Fruit fly (Drosophila melanogaster) whole organism, embryonic: Measurements from ENCODE around the gene scrib.

Experiments used
- Abd-B ChIP-seq: fragments of 200-800 bp; sonication (Bioruptor generic); optimal IDR thresholded peaks from 2 replicates; lab custom pipeline; 2018; ENCODE audit warnings: missing biosample characterization, mild to moderate bottlenecking, missing genetic modification characterization, moderate library complexity
- Ada2b ChIP-seq: fragments of 200-800 bp; sonication (Bioruptor generic); IDR thresholded peaks from 2 replicates; pipeline ENCODE4 v1.3.6; 2022; ENCODE audit warnings: missing biosample characterization, missing genetic modification characterization
- Asciz ChIP-seq: fragments of 200-800 bp; sonication (Bioruptor generic); optimal IDR thresholded peaks from 2 replicates; lab custom pipeline; 2017; ENCODE audit warnings: missing biosample characterization, mild to moderate bottlenecking, missing genetic modification characterization, missing genetic modification reagents
- Awh ChIP-seq: fragments of 200-800 bp; sonication (Bioruptor generic); IDR thresholded peaks from 2 replicates; pipeline ENCODE4, ENCODE4 v1.3.6; 2022; ENCODE audit warnings: missing biosample characterization, missing genetic modification characterization
- Blimp-1 ChIP-seq: fragments of 200-800 bp; sonication (Bioruptor generic); optimal IDR thresholded peaks from 3 replicates; lab custom pipeline; 2018; ENCODE audit warnings: missing biosample characterization, missing genetic modification characterization, mild to moderate bottlenecking, moderate library complexity, missing genetic modification reagents
- CG11085 ChIP-seq: fragments of 200-800 bp; sonication (Bioruptor generic); IDR thresholded peaks from 2 replicates; pipeline ENCODE4 v1.3.6; 2022; ENCODE audit warnings: missing biosample characterization, missing genetic modification characterization
- CG12219 ChIP-seq: fragments of 200-800 bp; sonication (Bioruptor generic); optimal IDR thresholded peaks from 3 replicates; lab custom pipeline; 2018; ENCODE audit warnings: missing biosample characterization, mild to moderate bottlenecking, missing genetic modification characterization
- CG14014 ChIP-seq: fragments of 200-800 bp; sonication (Bioruptor generic); IDR thresholded peaks from 2 replicates; pipeline ENCODE4 v1.3.6; 2022; ENCODE audit warnings: missing biosample characterization, missing genetic modification characterization
- CG15073 ChIP-seq: fragments of 200-800 bp; sonication (Bioruptor generic); optimal IDR thresholded peaks from 2 replicates; lab custom pipeline; 2016; ENCODE audit warnings: missing biosample characterization, missing genetic modification characterization
- CG1529 ChIP-seq: fragments of 200-800 bp; sonication (Bioruptor generic); optimal IDR thresholded peaks from 3 replicates; lab custom pipeline; 2018; ENCODE audit warnings: missing biosample characterization, missing genetic modification characterization
- CG1603 ChIP-seq: fragments of 200-800 bp; sonication (Bioruptor generic); optimal IDR thresholded peaks from 2 replicates; lab custom pipeline; 2019; ENCODE audit warnings: missing biosample characterization, mild to moderate bottlenecking, missing genetic modification characterization, moderate library complexity
- CG17912 ChIP-seq: fragments of 200-800 bp; sonication (Bioruptor generic); optimal IDR thresholded peaks from 2 replicates; lab custom pipeline; 2018; ENCODE audit warnings: missing biosample characterization, mild to moderate bottlenecking, missing genetic modification characterization
- CG1832 ChIP-seq: fragments of 200-800 bp; sonication (Bioruptor generic); optimal IDR thresholded peaks from 2 replicates; lab custom pipeline; 2017; ENCODE audit warnings: missing biosample characterization, mild to moderate bottlenecking, missing genetic modification characterization, inconsistent platforms
- CG2129 ChIP-seq: fragments of 200-800 bp; sonication (Bioruptor generic); IDR thresholded peaks from 2 replicates; pipeline ENCODE4 v1.3.6; 2022; ENCODE audit warnings: missing biosample characterization, missing genetic modification characterization; ENCODE audit not compliant: partially characterized antibody
- CG31224 ChIP-seq: fragments of 200-800 bp; sonication (Bioruptor generic); IDR thresholded peaks from 2 replicates; pipeline ENCODE4 v1.3.6; 2022; ENCODE audit warnings: missing biosample characterization, missing genetic modification characterization
- CG31441 ChIP-seq: fragments of 200-800 bp; sonication (Bioruptor generic); IDR thresholded peaks from 2 replicates; pipeline ENCODE4 v1.3.6; 2022; ENCODE audit warnings: missing biosample characterization, missing genetic modification characterization
- CG4282 ChIP-seq: fragments of 200-800 bp; sonication (Bioruptor generic); optimal IDR thresholded peaks from 2 replicates; lab custom pipeline; 2016; ENCODE audit warnings: missing biosample characterization, missing genetic modification characterization
- CG4424 ChIP-seq: fragments of 200-800 bp; sonication (Bioruptor generic); optimal IDR thresholded peaks from 3 replicates; lab custom pipeline; 2016; ENCODE audit warnings: missing biosample characterization, missing genetic modification characterization
- CG6175 ChIP-seq: fragments of 200-800 bp; sonication (Bioruptor generic); IDR thresholded peaks from 3 replicates; pipeline ENCODE4 v1.3.6; 2022; ENCODE audit warnings: missing biosample characterization, missing genetic modification characterization
- CG6689 ChIP-seq: fragments of 200-800 bp; sonication (Bioruptor generic); IDR thresholded peaks from 2 replicates; pipeline ENCODE4 v1.3.6; 2022; ENCODE audit warnings: missing biosample characterization, missing genetic modification characterization
- CG7357 ChIP-seq: fragments of 200-800 bp; sonication (Bioruptor generic); IDR thresholded peaks from 3 replicates; pipeline ENCODE4 v1.3.6; 2022; ENCODE audit warnings: missing biosample characterization, missing genetic modification characterization
- CG7556 ChIP-seq: fragments of 200-800 bp; sonication (Bioruptor generic); optimal IDR thresholded peaks from 2 replicates; lab custom pipeline; 2017; ENCODE audit warnings: missing biosample characterization, mild to moderate bottlenecking, missing genetic modification characterization
- CG7839 ChIP-seq: fragments of 200-800 bp; sonication (Bioruptor generic); optimal IDR thresholded peaks from 3 replicates; lab custom pipeline; 2018; ENCODE audit warnings: missing biosample characterization, mild to moderate bottlenecking, missing genetic modification characterization, moderate library complexity
- CG9817 ChIP-seq: fragments of 200-800 bp; sonication (Bioruptor generic); optimal IDR thresholded peaks from 2 replicates; lab custom pipeline; 2018; ENCODE audit warnings: missing biosample characterization, mild to moderate bottlenecking, missing genetic modification characterization, moderate library complexity
- CTCF ChIP-seq: fragments of 200-800 bp; sonication (Bioruptor generic); optimal IDR thresholded peaks from 2 replicates; lab custom pipeline; 2017; ENCODE audit warnings: missing biosample characterization, mild to moderate bottlenecking, missing genetic modification characterization, moderate library complexity
- Chrac-16 ChIP-seq: fragments of 200-800 bp; sonication (Bioruptor generic); optimal IDR thresholded peaks from 3 replicates; lab custom pipeline; 2016; ENCODE audit warnings: missing biosample characterization, missing genetic modification characterization
- CoRest ChIP-seq: fragments of 200-800 bp; sonication (Bioruptor generic); optimal IDR thresholded peaks from 3 replicates; lab custom pipeline; 2018; ENCODE audit warnings: missing biosample characterization, mild to moderate bottlenecking, missing genetic modification characterization, moderate library complexity
- D19A ChIP-seq: fragments of 200-800 bp; optimal IDR thresholded peaks from 3 replicates; lab custom pipeline; 2019; ENCODE audit warnings: missing biosample characterization, mild to moderate bottlenecking, missing genetic modification characterization, moderate library complexity
- Eip74EF ChIP-seq, 2 experiments: fragments of 200-800 bp in 1 of 2; fragments of >200 bp in 1 of 2; sonication (Bioruptor generic) in 1 of 2; optimal IDR thresholded peaks; 2 replicates each; lab custom pipeline; 2017 to 2019; ENCODE audit warnings: missing biosample characterization in 2 of 2, missing genetic modification characterization in 2 of 2, mild to moderate bottlenecking in 1 of 2, moderate library complexity in 1 of 2
- Lhr ChIP-seq: fragments of 200-800 bp; sonication (Bioruptor generic); optimal IDR thresholded peaks from 3 replicates; lab custom pipeline; 2017; ENCODE audit warnings: mild to moderate bottlenecking, missing biosample characterization, missing genetic modification reagents, missing genetic modification characterization
- MTF-1 ChIP-seq: fragments of 200-800 bp; sonication (Bioruptor generic); optimal IDR thresholded peaks from 2 replicates; lab custom pipeline; 2018; ENCODE audit warnings: missing biosample characterization, mild to moderate bottlenecking, missing genetic modification characterization, borderline replicate concordance
- Nf-YB ChIP-seq: fragments of 200-800 bp; sonication (Bioruptor generic); optimal IDR thresholded peaks from 3 replicates; lab custom pipeline; 2019; ENCODE audit warnings: missing biosample characterization, mild to moderate bottlenecking, missing genetic modification characterization, moderate library complexity
- Rfx ChIP-seq: fragments of 200-800 bp; sonication (Bioruptor generic); IDR thresholded peaks from 2 replicates; pipeline ENCODE4 v1.3.6; 2022; ENCODE audit warnings: missing biosample characterization, missing genetic modification characterization
- Sry-δ ChIP-seq: fragments of 200-800 bp; sonication (Bioruptor generic); optimal IDR thresholded peaks from 2 replicates; lab custom pipeline; 2016; ENCODE audit warnings: missing biosample characterization, missing genetic modification characterization
- ase ChIP-seq: fragments of 200-800 bp; sonication (Bioruptor generic); IDR thresholded peaks from 3 replicates; pipeline ENCODE4 v1.3.6; 2022; ENCODE audit warnings: missing biosample characterization, missing genetic modification characterization
- caup ChIP-seq: fragments of 200-800 bp; sonication (Bioruptor generic); optimal IDR thresholded peaks from 3 replicates; lab custom pipeline; 2017; ENCODE audit warnings: missing biosample characterization, mild to moderate bottlenecking, missing genetic modification characterization, moderate library complexity; ENCODE audit not compliant: severe bottlenecking
- chif ChIP-seq, 2 experiments: fragments of 200-800 bp; sonication (Bioruptor generic); optimal IDR thresholded peaks; 3 replicates each; lab custom pipeline; 2016; ENCODE audit warnings: missing biosample characterization in 2 of 2, missing genetic modification characterization in 2 of 2
- croc ChIP-seq: fragments of 200-800 bp; sonication (Bioruptor generic); conservative IDR thresholded peaks from 3 replicates; pipeline ENCODE4 v1.3.6; 2022; ENCODE audit warnings: missing biosample characterization, missing genetic modification characterization
- crp ChIP-seq, 2 experiments: fragments of 200-800 bp; sonication (Bioruptor generic); optimal IDR thresholded peaks; 2 replicates in 1 of 2; 3 replicates in 1 of 2; lab custom pipeline; 2017; ENCODE audit warnings: missing biosample characterization in 2 of 2, missing genetic modification characterization in 2 of 2, mild to moderate bottlenecking in 1 of 2, moderate library complexity in 1 of 2
- da ChIP-seq: fragments of 200-800 bp; sonication (Bioruptor generic); optimal IDR thresholded peaks from 2 replicates; lab custom pipeline; 2016; ENCODE audit warnings: missing biosample characterization, missing genetic modification characterization
- gcm2 ChIP-seq: fragments of 200-800 bp; sonication (Bioruptor generic); optimal IDR thresholded peaks from 2 replicates; lab custom pipeline; 2016; ENCODE audit warnings: missing biosample characterization, missing genetic modification characterization
- gt ChIP-seq: fragments of 200-800 bp; sonication (Bioruptor generic); IDR thresholded peaks from 2 replicates; pipeline ENCODE4 v1.3.6; 2022; ENCODE audit warnings: missing biosample characterization, missing genetic modification characterization
- h ChIP-seq: fragments of >200 bp; optimal IDR thresholded peaks from 2 replicates; lab custom pipeline; 2017
- jumu ChIP-seq: fragments of 200-800 bp; sonication (Bioruptor generic); optimal IDR thresholded peaks from 3 replicates; lab custom pipeline; 2016; ENCODE audit warnings: missing biosample characterization, missing genetic modification characterization
- pfk ChIP-seq: fragments of 200-800 bp; sonication (Bioruptor generic); optimal IDR thresholded peaks from 2 replicates; lab custom pipeline; 2018; ENCODE audit warnings: missing biosample characterization, mild to moderate bottlenecking, missing genetic modification characterization, moderate library complexity
- prd ChIP-seq, 3 experiments: fragments of >200 bp in 2 of 3; fragments of 200-800 bp in 1 of 3; sonication (Bioruptor generic) in 1 of 3; optimal IDR thresholded peaks in 2 of 3; IDR thresholded peaks in 1 of 3; 2 replicates in 2 of 3; 3 replicates in 1 of 3; pipeline versions ENCODE4 v1.3.6 to Lab custom; 2017 to 2022; ENCODE audit warnings: missing biosample characterization in 1 of 3, missing genetic modification characterization in 1 of 3
- tin ChIP-seq: fragments of 200-800 bp; sonication (Bioruptor generic); optimal IDR thresholded peaks from 3 replicates; lab custom pipeline; 2016; ENCODE audit warnings: missing biosample characterization, missing genetic modification characterization
- usp ChIP-seq: fragments of >200 bp; optimal IDR thresholded peaks from 2 replicates; lab custom pipeline; 2017; ENCODE audit warnings: missing biosample characterization, missing genetic modification characterization
- zfh2 ChIP-seq: fragments of 200-800 bp; sonication (Bioruptor generic); optimal IDR thresholded peaks from 2 replicates; lab custom pipeline; 2016; ENCODE audit warnings: missing biosample characterization, missing genetic modification characterization

scrib gene

DNA sequence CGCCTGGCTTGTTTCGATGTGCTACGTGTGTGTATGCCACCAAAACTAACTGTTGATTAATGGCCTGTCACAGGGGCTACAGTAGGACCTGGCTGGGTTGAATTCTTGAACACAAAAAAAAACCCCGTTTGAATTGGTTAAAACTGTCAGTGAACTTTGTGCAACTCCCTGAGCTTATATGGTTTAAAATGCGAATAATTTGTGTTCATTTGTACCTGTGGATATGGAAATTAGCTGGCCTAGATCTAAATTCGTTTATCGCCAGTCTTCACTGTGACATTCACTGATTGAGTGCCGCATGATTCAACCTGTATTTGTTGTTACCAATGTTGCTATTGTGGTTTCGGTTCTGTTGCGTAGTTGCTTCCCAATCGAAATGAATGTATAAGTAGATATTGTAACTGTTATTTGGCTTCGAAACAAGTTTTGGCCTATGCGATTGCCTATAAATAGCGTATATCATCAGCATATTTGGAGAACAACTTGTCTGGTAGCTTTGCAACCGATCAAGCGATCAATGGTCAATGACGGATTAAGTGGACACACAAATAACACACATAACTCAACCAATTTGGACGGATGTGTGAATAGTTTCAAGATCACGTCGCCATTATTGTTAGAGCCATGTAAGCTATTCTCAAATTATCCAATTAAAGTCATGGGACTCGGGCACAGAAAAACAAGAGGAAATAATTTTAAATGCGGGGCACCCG lies 21.5 kb downstream of the scrib start (continued):
- TF ChIP-seq h (lab: Kevin White, UChicago) (no peak), MTF-1 (GFP tag; lab: Kevin White, UChicago) (peak; percentile 56), tin (GFP tag; lab: Kevin White, UChicago) (peak; percentile 73), prd (optimal IDR thresholded peaks at IDR 0.05; lab: Kevin White, UChicago) (no peak), prd (GFP tag; IDR thresholded peaks at IDR 0.05; lab: Robert Waterston, UW) (peak; percentile 86), CG4424 (GFP tag; lab: Kevin White, UChicago) (peak; percentile 66), CG12219 (GFP tag; lab: Kevin White, UChicago) (peak; percentile 79), CG15073 (GFP tag; lab: Kevin White, UChicago) (no peak), CG6175 (GFP tag; lab: Robert Waterston, UW) (peak; percentile 71; the same call in 2 of the 3 replicates), CG4282 (GFP tag; lab: Kevin White, UChicago) (no peak), Nf-YB (GFP tag; lab: Kevin White, UChicago) (peak; percentile 46), CoRest (peak; percentile 80), gt (GFP tag; lab: Robert Waterston, UW) (no peak), CG7556 (GFP tag; lab: Kevin White, UChicago) (peak; percentile 64), chif (GFP tag; optimal IDR thresholded peaks at IDR 0.05; lab: Kevin White, UChicago) (peak; percentile 38 to 78), CG31224 (GFP tag; lab: Robert Waterston, UW) (peak; percentile 76), zfh2 (GFP tag; lab: Kevin White, UChicago) (peak; percentile 80), ase (GFP tag; lab: Robert Waterston, UW) (peak; percentile 45; the same call in 1 of the 3 replicates), CG7839 (tag; lab: Kevin White, UChicago) (peak; percentile 81), CG9817 (peak; percentile 78), CG1529 (GFP tag; lab: Kevin White, UChicago) (no peak), Asciz (GFP tag; lab: Kevin White, UChicago) (peak; percentile 50), D19A (tag; lab: Kevin White, UChicago) (no peak), CG14014 (GFP tag; lab: Robert Waterston, UW) (peak; percentile 82), CTCF (GFP tag; lab: Kevin White, UChicago) (no peak), da (GFP tag; lab: Kevin White, UChicago) (no peak), croc (GFP tag; lab: Robert Waterston, UW) (peak; percentile 37; the same call in 2 of the 3 replicates), CG17912 (peak; percentile 4), caup (GFP tag; lab: Kevin White, UChicago) (peak; percentile 79), Awh (GFP tag; lab: Robert Waterston, UW) (peak; percentile 62), Lhr (no peak), CG11085 (GFP tag; lab: Robert Waterston, UW) (peak; percentile 46; the same call in 1 of the 2 replicates), gcm2 (GFP tag; lab: Kevin White, UChicago) (peak; percentile 49), CG31441 (peak; percentile 42), CG6689 (GFP tag; lab: Robert Waterston, UW) (peak; percentile 82), pfk (GFP tag; lab: Kevin White, UChicago) (no peak), Rfx (GFP tag; lab: Robert Waterston, UW) (peak; percentile 93), Chrac-16 (peak; percentile 66), crp (GFP tag; optimal IDR thresholded peaks at IDR 0.05; lab: Kevin White, UChicago) (no peak), Sry-δ (peak; percentile 16), Ada2b (peak; percentile 82), Abd-B (GFP tag; lab: Kevin White, UChicago) (peak; percentile 55), CG2129 (GFP tag; lab: Robert Waterston, UW) (no peak), jumu (peak; percentile 77), CG1832 (GFP tag; lab: Kevin White, UChicago) (no peak), Blimp-1 (GFP tag; lab: Kevin White, UChicago) (peak; percentile 59), usp (GFP tag; lab: Kevin White, UChicago) (no peak), CG1603 (tag; lab: Kevin White, UChicago) (peak; percentile 82), CG7357 (GFP tag; lab: Robert Waterston, UW) (peak; percentile 68), Eip74EF (GFP tag; optimal IDR thresholded peaks at IDR 0.05; lab: Kevin White, UChicago) (no peak)
